Fruit fly (Drosophila melanogaster) whole organism, embryonic: ENCODE measurements around the gene chic.

Source experiments
- Bdp1 ChIP-seq: fragments of 200-800 bp; sonication (Bioruptor generic); optimal IDR thresholded peaks from 3 replicates; lab custom pipeline; 2016; ENCODE audit warnings: missing biosample characterization, missing genetic modification characterization
- Blimp-1 ChIP-seq: fragments of 200-800 bp; sonication (Bioruptor generic); optimal IDR thresholded peaks from 3 replicates; lab custom pipeline; 2018; ENCODE audit warnings: missing biosample characterization, missing genetic modification characterization, mild to moderate bottlenecking, moderate library complexity, missing genetic modification reagents
- CG11456 ChIP-seq: fragments of 200-800 bp; sonication (Bioruptor generic); IDR thresholded peaks from 3 replicates; pipeline ENCODE4 v1.3.6; 2022; ENCODE audit warnings: missing biosample characterization, missing genetic modification characterization
- CG12744 ChIP-seq: fragments of 200-800 bp; sonication (Bioruptor generic); optimal IDR thresholded peaks from 2 replicates; lab custom pipeline; 2016; ENCODE audit warnings: missing biosample characterization, missing genetic modification characterization
- CG14441 ChIP-seq: fragments of 200-800 bp; sonication (Bioruptor generic); IDR thresholded peaks from 2 replicates; pipeline ENCODE4 v1.3.6; 2022; ENCODE audit warnings: missing biosample characterization, missing genetic modification characterization
- CG15696 ChIP-seq: fragments of 200-800 bp; sonication (Bioruptor generic); optimal IDR thresholded peaks from 2 replicates; lab custom pipeline; 2019; ENCODE audit warnings: missing biosample characterization, mild to moderate bottlenecking, missing genetic modification characterization, moderate library complexity
- CG1603 ChIP-seq: fragments of 200-800 bp; sonication (Bioruptor generic); optimal IDR thresholded peaks from 2 replicates; lab custom pipeline; 2019; ENCODE audit warnings: missing biosample characterization, mild to moderate bottlenecking, missing genetic modification characterization, moderate library complexity
- CG2129 ChIP-seq: fragments of 200-800 bp; sonication (Bioruptor generic); IDR thresholded peaks from 2 replicates; pipeline ENCODE4 v1.3.6; 2022; ENCODE audit warnings: missing biosample characterization, missing genetic modification characterization; ENCODE audit not compliant: partially characterized antibody
- CG4360 ChIP-seq: fragments of 200-800 bp; sonication (Bioruptor generic); IDR thresholded peaks from 2 replicates; pipeline ENCODE4 v1.3.6; 2022; ENCODE audit warnings: missing biosample characterization, missing genetic modification characterization
- CG4404 ChIP-seq: fragments of 200-800 bp; sonication (Bioruptor generic); IDR thresholded peaks from 2 replicates; pipeline ENCODE4 v1.3.6; 2022; ENCODE audit warnings: missing biosample characterization, missing genetic modification characterization
- CG6791 ChIP-seq: fragments of 200-800 bp; sonication (Bioruptor generic); IDR thresholded peaks from 3 replicates; pipeline ENCODE4 v1.3.6; 2022; ENCODE audit warnings: missing biosample characterization, missing genetic modification characterization; ENCODE audit not compliant: partially characterized antibody
- CG8388 ChIP-seq: fragments of 200-800 bp; sonication (Bioruptor generic); optimal IDR thresholded peaks from 2 replicates; lab custom pipeline; 2019; ENCODE audit warnings: missing biosample characterization, mild to moderate bottlenecking, missing genetic modification characterization, moderate library complexity
- Dfd ChIP-seq, 2 experiments: fragments of >200 bp; optimal IDR thresholded peaks; 2 replicates each; lab custom pipeline; 2017; ENCODE audit warnings: missing biosample characterization in 2 of 2, missing genetic modification characterization in 2 of 2
- Dp ChIP-seq: fragments of 200-800 bp; sonication (Bioruptor generic); optimal IDR thresholded peaks from 2 replicates; lab custom pipeline; 2018; ENCODE audit warnings: missing biosample characterization, mild to moderate bottlenecking, missing genetic modification characterization, moderate library complexity
- Ets65A ChIP-seq: fragments of 200-800 bp; sonication (Bioruptor generic); peaks from one replicate; lab custom pipeline; 2016; ENCODE audit warnings: missing biosample characterization, missing genetic modification characterization
- GATAe ChIP-seq: fragments of 200-800 bp; sonication (Bioruptor generic); conservative IDR thresholded peaks from 2 replicates; pipeline ENCODE4 v1.3.6; 2022; ENCODE audit warnings: missing biosample characterization, missing genetic modification characterization
- Gug ChIP-seq: fragments of 200-800 bp; sonication (Bioruptor generic); IDR thresholded peaks from 4 replicates; pipeline ENCODE4 v1.3.6; 2022; ENCODE audit warnings: missing biosample characterization, missing genetic modification characterization
- Mad ChIP-seq: fragments of 200-800 bp; sonication (Bioruptor generic); optimal IDR thresholded peaks from 2 replicates; lab custom pipeline; 2016; ENCODE audit warnings: missing biosample characterization, missing genetic modification characterization
- Med ChIP-seq: fragments of 200-800 bp; sonication (Bioruptor generic); peaks from one replicate; lab custom pipeline; 2016; ENCODE audit warnings: missing biosample characterization, missing genetic modification characterization, mild to moderate bottlenecking, inconsistent platforms, moderate library complexity
- NK7.1 ChIP-seq: fragments of 200-800 bp; sonication (Bioruptor generic); optimal IDR thresholded peaks from 3 replicates; lab custom pipeline; 2016; ENCODE audit warnings: missing biosample characterization, missing genetic modification characterization
- Spps ChIP-seq: fragments of 200-800 bp; sonication (Bioruptor generic); optimal IDR thresholded peaks from 2 replicates; lab custom pipeline; 2018; ENCODE audit warnings: missing biosample characterization, mild to moderate bottlenecking, missing genetic modification characterization
- Sry-δ ChIP-seq: fragments of 200-800 bp; sonication (Bioruptor generic); optimal IDR thresholded peaks from 2 replicates; lab custom pipeline; 2016; ENCODE audit warnings: missing biosample characterization, missing genetic modification characterization
- Trl ChIP-seq, 3 experiments: fragments of >200 bp in 2 of 3; fragments of 200-800 bp in 1 of 3; sonication (Bioruptor generic) in 1 of 3; optimal IDR thresholded peaks; 2 replicates in 1 of 3; 3 replicates in 2 of 3; lab custom pipeline; 2016 to 2017; ENCODE audit warnings: missing biosample characterization in 1 of 3, missing genetic modification characterization in 1 of 3
- ap ChIP-seq: fragments of 200-800 bp; sonication (Bioruptor generic); IDR thresholded peaks from 2 replicates; pipeline ENCODE4 v1.3.6; 2022; ENCODE audit warnings: missing biosample characterization, missing genetic modification characterization
- bbx ChIP-seq: fragments of 200-800 bp; sonication (Bioruptor generic); IDR thresholded peaks from 2 replicates; pipeline ENCODE4 v1.3.6; 2022; ENCODE audit warnings: missing biosample characterization, missing genetic modification characterization; ENCODE audit not compliant: partially characterized antibody
- dati ChIP-seq: fragments of 200-800 bp; sonication (Bioruptor generic); IDR thresholded peaks from 2 replicates; pipeline ENCODE4 v1.3.6; 2022; ENCODE audit warnings: missing biosample characterization, missing genetic modification characterization
- fd96Cb ChIP-seq: fragments of 200-800 bp; sonication (Bioruptor generic); optimal IDR thresholded peaks from 2 replicates; lab custom pipeline; 2018; ENCODE audit warnings: missing biosample characterization, mild to moderate bottlenecking, missing genetic modification characterization, moderate library complexity
- gcm ChIP-seq: fragments of 200-800 bp; sonication (Bioruptor generic); optimal IDR thresholded peaks from 2 replicates; lab custom pipeline; 2019; ENCODE audit warnings: missing biosample characterization, mild to moderate bottlenecking, missing genetic modification characterization, moderate library complexity
- lov ChIP-seq, 2 experiments: fragments of 200-800 bp in 1 of 2; fragments of >200 bp in 1 of 2; sonication (Bioruptor generic) in 1 of 2; IDR thresholded peaks in 1 of 2; optimal IDR thresholded peaks in 1 of 2; 2 replicates in 1 of 2; 3 replicates in 1 of 2; pipeline versions ENCODE4 v1.3.6 to Lab custom; 2017 to 2022; ENCODE audit warnings: missing biosample characterization in 1 of 2, missing genetic modification characterization in 1 of 2
- prd ChIP-seq, 3 experiments: fragments of >200 bp in 2 of 3; fragments of 200-800 bp in 1 of 3; sonication (Bioruptor generic) in 1 of 3; optimal IDR thresholded peaks in 2 of 3; IDR thresholded peaks in 1 of 3; 2 replicates in 2 of 3; 3 replicates in 1 of 3; pipeline versions ENCODE4 v1.3.6 to Lab custom; 2017 to 2022; ENCODE audit warnings: missing biosample characterization in 1 of 3, missing genetic modification characterization in 1 of 3
- pzg ChIP-seq: fragments of 200-800 bp; sonication (Bioruptor generic); optimal IDR thresholded peaks from 3 replicates; lab custom pipeline; 2018; ENCODE audit warnings: missing biosample characterization, mild to moderate bottlenecking, missing genetic modification characterization, moderate library complexity
- ro ChIP-seq: fragments of 200-800 bp; sonication (Bioruptor generic); IDR thresholded peaks from 2 replicates; pipeline ENCODE4 v1.3.6; 2022; ENCODE audit warnings: missing biosample characterization, missing genetic modification characterization
- sisA ChIP-seq: fragments of 200-800 bp; sonication (Bioruptor generic); IDR thresholded peaks from 2 replicates; pipeline ENCODE4 v1.3.6; 2022; ENCODE audit warnings: missing biosample characterization, missing genetic modification characterization
- so ChIP-seq: fragments of 200-800 bp; sonication (Bioruptor generic); IDR thresholded peaks from 3 replicates; pipeline ENCODE4 v1.3.6; 2022; ENCODE audit warnings: missing biosample characterization, missing genetic modification characterization
- twi ChIP-seq: fragments of 200-800 bp; optimal IDR thresholded peaks from 2 replicates; lab custom pipeline; 2019; ENCODE audit warnings: missing biosample characterization, mild to moderate bottlenecking, missing genetic modification characterization, moderate library complexity
- unpg ChIP-seq: fragments of 200-800 bp; sonication (Bioruptor generic); optimal IDR thresholded peaks from 3 replicates; lab custom pipeline; 2018; ENCODE audit warnings: missing biosample characterization, mild to moderate bottlenecking, missing genetic modification characterization, moderate library complexity
- z ChIP-seq: fragments of 200-800 bp; sonication (Bioruptor generic); IDR thresholded peaks from 3 replicates; pipeline ENCODE4 v1.3.6; 2022; ENCODE audit warnings: missing biosample characterization, missing genetic modification characterization

The chic gene

dm6 chr2L:5967702-5968616, 12.9 kb downstream of the chic start, which contains the start of the genes CG13992 and Ucp4C:
CG13992 (minus strand) TSS chr2L:5967752.
Ucp4C (plus strand) TSS chr2L:5968566.
- no peak for TF ChIP-seq Spps (tag; lab: Kevin White, UChicago)
- TF ChIP-seq CG2129 = no peak
- no peak for TF ChIP-seq CG11456 (GFP tag; lab: Robert Waterston, UW)
- peak; percentile 73 for TF ChIP-seq twi (tag; lab: Kevin White, UChicago)
- TF ChIP-seq Sry-δ (GFP tag; lab: Kevin White, UChicago) = no peak
- TF ChIP-seq CG6791 (GFP tag; lab: Robert Waterston, UW) = 0 out of 3 replicates have a peak, but pooled peaks have one; percentile 16
- TF ChIP-seq CG8388 (GFP tag; lab: Kevin White, UChicago) = no peak
- TF ChIP-seq Trl (optimal IDR thresholded peaks at IDR 0.05; lab: Kevin White, UChicago) = no peak
- TF ChIP-seq Trl (GFP tag; optimal IDR thresholded peaks at IDR 0.05; lab: Kevin White, UChicago) = no peak
- TF ChIP-seq CG15696 (tag; lab: Kevin White, UChicago) = no peak
- TF ChIP-seq GATAe = no peak
- TF ChIP-seq CG12744 (GFP tag; lab: Kevin White, UChicago) = no peak
- no peak for TF ChIP-seq Dp (GFP tag; lab: Kevin White, UChicago)

dm6 chr2L:5964851-5965250, 16.0 kb downstream of the chic start, which contains the start of gene psd:
psd (minus strand) TSS chr2L:5964951.
- TF ChIP-seq lov (optimal IDR thresholded peaks at IDR 0.05; lab: Kevin White, UChicago) (no peak), lov (GFP tag; IDR thresholded peaks at IDR 0.05; lab: Robert Waterston, UW) (0 out of 3 replicates have a peak, but pooled peaks have one; percentile 26), pzg (no peak), fd96Cb (tag; lab: Kevin White, UChicago) (no peak)

DNA sequence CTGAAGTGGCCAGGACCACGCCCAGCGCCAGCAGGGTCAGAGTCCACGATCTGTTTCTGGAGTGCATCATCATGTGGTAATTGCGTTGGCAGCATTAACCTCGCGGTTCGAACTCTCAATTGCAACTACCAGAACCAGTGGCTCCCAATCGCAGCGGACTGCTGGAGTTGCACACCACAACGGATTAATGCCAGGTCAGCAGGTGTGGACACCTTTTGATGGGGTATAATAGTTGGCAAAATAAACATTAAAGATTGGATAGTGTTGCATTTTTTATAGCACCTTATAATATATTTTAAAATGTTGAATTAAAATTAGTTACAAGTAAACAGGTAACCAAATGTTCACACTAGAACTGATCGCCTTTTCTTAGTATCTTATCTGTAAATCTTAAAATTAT, 16.6 kb downstream of the chic start:
- no peak for TF ChIP-seq ap
- TF ChIP-seq Mad = no peak
- TF ChIP-seq, all 482 proteins: peak for 0

- TF ChIP-seq Med (GFP tag; lab: Kevin White, UChicago) = peak; percentile 13
- no peak for TF ChIP-seq Bdp1 (GFP tag; lab: Kevin White, UChicago)
- TF ChIP-seq Ets65A = peak; percentile 93
- no peak for TF ChIP-seq lov (optimal IDR thresholded peaks at IDR 0.05; lab: Kevin White, UChicago)
- peak; percentile 21; the same call in 1 of the 3 replicates for TF ChIP-seq lov (GFP tag; IDR thresholded peaks at IDR 0.05; lab: Robert Waterston, UW)
These were observed 17.6 kb downstream of the chic start for dm6 chr2L:5963251-5963650.

DNA sequence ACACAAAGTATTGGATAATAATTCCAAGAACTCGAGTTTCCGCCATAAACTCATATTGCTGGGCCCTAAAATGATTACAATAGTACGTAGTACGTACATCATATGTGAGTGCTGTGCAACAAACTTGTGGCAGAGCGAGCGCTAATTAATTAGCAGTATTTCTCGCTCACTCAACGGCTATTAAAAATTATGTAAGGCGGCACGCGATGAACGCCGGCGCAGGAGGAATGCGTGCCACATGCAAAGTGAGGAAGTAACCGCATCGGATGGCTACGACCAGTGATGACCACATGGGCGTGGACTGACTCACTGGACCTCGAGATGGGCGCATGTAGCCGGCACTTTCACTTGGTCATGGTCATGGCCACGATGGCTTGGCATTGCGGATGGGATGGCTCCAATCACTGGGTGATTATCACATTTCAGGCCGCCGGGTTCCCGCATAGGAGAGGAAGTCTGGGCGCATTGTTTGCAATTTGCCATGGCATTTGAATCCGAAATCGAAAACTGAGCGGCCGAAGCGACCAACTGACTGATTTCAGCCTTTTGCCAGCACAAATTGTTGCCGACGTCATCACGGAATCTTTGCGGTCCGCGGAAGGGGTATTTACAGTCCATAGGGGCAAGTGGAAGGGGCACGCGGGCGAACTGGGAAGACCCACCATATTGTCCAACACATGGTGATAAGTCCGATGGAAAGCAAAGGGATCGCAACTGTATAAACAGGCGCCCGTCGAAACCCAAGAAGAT, 19.5 kb downstream of the chic start:
- peak; percentile 13 for TF ChIP-seq Med (GFP tag; lab: Kevin White, UChicago)
- TF ChIP-seq ap = peak; percentile 3; the same call in 1 of the 2 replicates
- 0 out of 2 replicates have a peak, but pooled peaks have one; percentile 7 for TF ChIP-seq sisA (GFP tag; lab: Robert Waterston, UW)
- peak; percentile 87 for TF ChIP-seq Blimp-1
- TF ChIP-seq z (GFP tag; lab: Robert Waterston, UW) = 0 out of 3 replicates have a peak, but pooled peaks have one; percentile 7
- 0 out of 2 replicates have a peak, but pooled peaks have one; percentile 13 for TF ChIP-seq CG4360
- no peak for TF ChIP-seq Gug
- TF ChIP-seq CG4404 (GFP tag; lab: Robert Waterston, UW) = no peak
- TF ChIP-seq prd (optimal IDR thresholded peaks at IDR 0.05; lab: Kevin White, UChicago) = no peak
- 0 out of 3 replicates have a peak, but pooled peaks have one; percentile 9 for TF ChIP-seq prd (GFP tag; IDR thresholded peaks at IDR 0.05; lab: Robert Waterston, UW)
- no peak for TF ChIP-seq unpg (GFP tag; lab: Kevin White, UChicago)
- TF ChIP-seq gcm (GFP tag; lab: Kevin White, UChicago) = peak; percentile 24
- TF ChIP-seq bbx (GFP tag; lab: Robert Waterston, UW) = peak; percentile 30; the same call in 1 of the 2 replicates
- TF ChIP-seq Dfd (GFP tag; optimal IDR thresholded peaks at IDR 0.05; lab: Kevin White, UChicago) = no peak
- no peak for TF ChIP-seq CG1603 (tag; lab: Kevin White, UChicago)
- no peak for TF ChIP-seq CG14441
- peak; percentile 72 for TF ChIP-seq twi (tag; lab: Kevin White, UChicago)
- no peak for TF ChIP-seq dati (GFP tag; lab: Robert Waterston, UW)
- no peak for TF ChIP-seq NK7.1 (GFP tag; lab: Kevin White, UChicago)
- TF ChIP-seq so (GFP tag; lab: Robert Waterston, UW) = peak; percentile 56; the same call in 1 of the 3 replicates
- TF ChIP-seq Trl (optimal IDR thresholded peaks at IDR 0.05; lab: Kevin White, UChicago) = no peak
- no peak for TF ChIP-seq Trl (GFP tag; optimal IDR thresholded peaks at IDR 0.05; lab: Kevin White, UChicago)
- no peak for TF ChIP-seq ro (GFP tag; lab: Robert Waterston, UW)
